Fruit fly (Drosophila melanogaster): ENCODE measurements around the gene Cog3.

dm6 chr2L:3461760-3462159 lies 4.9 kb upstream of the Cog3 start, which contains the start of gene CG3246:
- no peak for TF ChIP-seq CTCF (optimal IDR thresholded peaks at IDR 0.05)
- TF ChIP-seq CG8478 (optimal IDR thresholded peaks at IDR 0.05), result no peak
